Worm (Caenorhabditis elegans) whole organism, L2 larva: ENCODE data around the gene rde-12.

Experiments used
- mbf-1 ChIP-seq: sonication (generic microtip); optimal IDR thresholded peaks from 2 replicates; lab custom pipeline; 2017; ENCODE audit warnings: missing biosample characterization, missing genetic modification characterization
- mdl-1 ChIP-seq, 2 experiments: fragments of 150-350 bp in 1 of 2; sonication (generic microtip) in 1 of 2; optimal IDR thresholded peaks; 2 replicates each; lab custom pipeline; 2017; ENCODE audit warnings: missing biosample characterization in 2 of 2, missing genetic modification characterization in 2 of 2
- snpc-4 ChIP-seq: fragments of 150-350 bp; optimal IDR thresholded peaks from 2 replicates; lab custom pipeline; 2014; ENCODE audit warnings: missing biosample characterization, missing genetic modification characterization
- ztf-4 ChIP-seq: fragments of 150-350 bp; optimal IDR thresholded peaks from 2 replicates; lab custom pipeline; 2014; ENCODE audit warnings: missing biosample characterization, missing genetic modification characterization

ce11 chrV:13655202-13655764, 9.9 kb upstream of the rde-12 start:
- TF ChIP-seq mdl-1 (tag; optimal IDR thresholded peaks at IDR 0.05; lab: Kevin White, UChicago) (peak; percentile 48 to 61), ztf-4 (tag; lab: Kevin White, UChicago) (peak; percentile 69), mbf-1 (tag; lab: Kevin White, UChicago) (no peak), snpc-4 (tag; lab: Kevin White, UChicago) (peak; percentile 52)
